Fruit fly (Drosophila melanogaster): ENCODE measurements around the gene CG11951.

DNA sequence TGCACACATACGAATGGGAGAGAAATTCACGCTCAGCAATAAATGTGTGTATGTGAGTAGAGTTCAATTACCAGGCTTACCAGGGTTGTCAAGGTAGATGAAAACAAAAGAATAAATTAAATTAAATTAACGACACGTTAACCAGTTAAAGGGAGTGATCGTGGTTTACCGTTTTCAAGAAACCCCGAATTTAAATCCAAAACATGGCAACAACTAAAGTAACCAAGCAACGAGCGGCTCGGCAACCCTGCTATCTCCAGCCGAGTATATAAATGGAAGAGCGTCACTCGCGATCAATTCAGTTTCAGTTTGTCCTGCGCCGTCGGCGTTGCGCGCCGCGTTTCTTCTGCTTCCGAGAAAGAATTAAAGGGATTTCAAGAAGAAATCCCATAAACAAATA is 24.3 kb downstream of the CG11951 start:
- peak; percentile 100 for TF ChIP-seq Gug (GFP tag; IDR thresholded peaks at IDR 0.05)
- TF ChIP-seq dsx (GFP tag; optimal IDR thresholded peaks at IDR 0.05; ENCODE audit: poor library complexity, severe bottlenecking): peak; percentile 99
- TF ChIP-seq CG32006 (GFP tag; optimal IDR thresholded peaks at IDR 0.05): peak; percentile 100
- TF ChIP-seq Smox (GFP tag; optimal IDR thresholded peaks at IDR 0.05): peak; percentile 100
- peak; percentile 99 for TF ChIP-seq Ets21C (GFP tag; optimal IDR thresholded peaks at IDR 0.05)
- peak; percentile 100 for TF ChIP-seq topi (GFP tag; optimal IDR thresholded peaks at IDR 0.05)
- peak; percentile 99 for TF ChIP-seq Hr39 (GFP tag; optimal IDR thresholded peaks at IDR 0.05)
